Worm (Caenorhabditis elegans) whole organism, early embryonic: ENCODE data around the gene F11G11.5.

Experiments
- ama-1 ChIP-seq: fragments of 150-350 bp; optimal IDR thresholded peaks from 2 replicates; lab custom pipeline; 2014
- ceh-13 ChIP-seq: fragments of 200-800 bp; sonication (Bioruptor generic); optimal IDR thresholded peaks from 2 replicates; lab custom pipeline; 2018; ENCODE audit warnings: mild to moderate bottlenecking, missing genetic modification characterization, missing compliant biosample characterization
- ceh-36 ChIP-seq: sonication (generic microtip); optimal IDR thresholded peaks from 2 replicates; lab custom pipeline; 2016; ENCODE audit warnings: missing genetic modification characterization, inconsistent platforms, missing compliant biosample characterization
- hmbx-1 ChIP-seq: sonication (generic microtip); optimal IDR thresholded peaks from 2 replicates; lab custom pipeline; 2016; ENCODE audit warnings: mild to moderate bottlenecking, missing genetic modification characterization, missing compliant biosample characterization
- pes-1 ChIP-seq: fragments of 200-800 bp; sonication (Bioruptor generic); IDR thresholded peaks from 2 replicates; pipeline ENCODE4 v1.3.6; 2022; ENCODE audit warnings: missing genetic modification reagents, missing genetic modification characterization, missing compliant biosample characterization
- tbx-11 ChIP-seq: fragments of 200-800 bp; sonication (Bioruptor generic); IDR thresholded peaks from 2 replicates; pipeline ENCODE4 v1.3.6; 2022; ENCODE audit warnings: missing genetic modification characterization, missing compliant biosample characterization
- tbx-37 ChIP-seq: fragments of 200-800 bp; sonication (Bioruptor generic); conservative IDR thresholded peaks from 2 replicates; pipeline ENCODE4 v1.3.6; 2022; ENCODE audit warnings: missing genetic modification reagents, missing genetic modification characterization, missing compliant biosample characterization

- TF ChIP-seq pes-1: no peak
- no peak for TF ChIP-seq hmbx-1 (tag; lab: Kevin White, UChicago)
- TF ChIP-seq ama-1 (lab: Kevin White, UChicago): no peak
- no peak for TF ChIP-seq ceh-36 (tag; lab: Kevin White, UChicago)
- TF ChIP-seq ceh-13: no peak
- TF ChIP-seq tbx-37: no peak
- no peak for TF ChIP-seq tbx-11 (GFP tag; lab: Robert Waterston, UW)
Measured at ce11 chrII:4858906-4859411, 1.2 kb downstream of the F11G11.5 start.
